Worm (Caenorhabditis elegans) whole organism, L2 larva: ENCODE data around the gene F01D4.5.

Experiments used
- nhr-237 ChIP-seq: fragments of 150-350 bp; optimal IDR thresholded peaks from 2 replicates; lab custom pipeline; 2014; ENCODE audit warnings: missing biosample characterization, missing genetic modification characterization
- sma-3 ChIP-seq: sonication (generic microtip); optimal IDR thresholded peaks from 2 replicates; lab custom pipeline; 2016; ENCODE audit warnings: missing genetic modification reagents, missing genetic modification characterization, missing compliant biosample characterization

ce11 chrIV:10467347-10467746 lies 16.1 kb downstream of the F01D4.5 start:
- TF ChIP-seq nhr-237 (tag; lab: Kevin White, UChicago) = no peak
- TF ChIP-seq sma-3 = no peak
